Fruit fly (Drosophila melanogaster) whole organism: ENCODE results near the gene RpL36A.

ENCODE experiments used
- CG8478 ChIP-seq: fragments of >200 bp; optimal IDR thresholded peaks from 2 replicates; lab custom pipeline; 2018; ENCODE audit warnings: inconsistent platforms
- Dll ChIP-seq: fragments of >200 bp; optimal IDR thresholded peaks from 2 replicates; lab custom pipeline; 2017
- EcR ChIP-seq, 2 experiments: fragments of >200 bp; optimal IDR thresholded peaks; 2 replicates each; lab custom pipeline; 2017; ENCODE audit warnings: missing biosample characterization in 2 of 2, missing genetic modification characterization in 2 of 2, missing genetic modification reagents in 2 of 2
- pan ChIP-seq: fragments of >200 bp; optimal IDR thresholded peaks from 2 replicates; lab custom pipeline; 2017
- psq ChIP-seq: fragments of >200 bp; optimal IDR thresholded peaks from 2 replicates; lab custom pipeline; 2017
- usp ChIP-seq: fragments of >200 bp; optimal IDR thresholded peaks from 2 replicates; lab custom pipeline; 2017; ENCODE audit warnings: missing biosample characterization, missing genetic modification characterization, mixed read lengths

Gene RpL36A

dm6 chr2L:8042645-8043281 lies at the start of gene RpL36A:
TSS of gene RpL36A (minus strand) at chr2L:8042909.
- TF ChIP-seq EcR (GFP tag; optimal IDR thresholded peaks at IDR 0.05; lab: Kevin White, UChicago) (no peak), CG8478 (lab: Kevin White, UChicago) (no peak), pan (no peak), usp (GFP tag; lab: Kevin White, UChicago) (no peak), Dll (no peak), psq (lab: Kevin White, UChicago) (no peak)

- TF ChIP-seq psq (lab: Kevin White, UChicago) (no peak), EcR (GFP tag; optimal IDR thresholded peaks at IDR 0.05; lab: Kevin White, UChicago) (no peak), Dll (no peak), pan (no peak), usp (GFP tag; lab: Kevin White, UChicago) (no peak), CG8478 (lab: Kevin White, UChicago) (no peak)
Measured at dm6 chr2L:8091908-8092307, 49.2 kb upstream of the RpL36A start.

DNA sequence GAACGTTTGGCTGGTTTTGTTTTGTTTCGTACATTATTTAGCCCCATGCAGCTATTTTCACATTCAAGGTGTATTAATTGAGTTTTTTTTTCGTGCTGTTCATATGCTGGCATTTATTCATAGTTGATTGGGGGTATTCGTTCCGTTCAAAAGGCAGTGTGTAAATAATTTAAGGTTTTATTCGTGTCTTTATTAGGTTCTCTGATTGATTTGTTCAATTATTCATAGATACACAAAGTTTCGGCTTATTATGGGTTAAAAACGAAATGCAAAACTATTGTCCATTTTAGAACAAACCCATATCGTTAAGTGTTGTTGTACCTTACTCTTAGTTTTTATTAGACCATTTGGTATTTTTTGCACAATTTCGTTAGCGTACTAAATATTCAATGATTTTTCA lies 48.7 kb upstream of the RpL36A start:
- no peak for TF ChIP-seq usp (GFP tag; lab: Kevin White, UChicago)
- TF ChIP-seq pan, result no peak
- TF ChIP-seq Dll, result no peak
- TF ChIP-seq EcR (GFP tag; optimal IDR thresholded peaks at IDR 0.05; lab: Kevin White, UChicago), result no peak
- no peak for TF ChIP-seq psq (lab: Kevin White, UChicago)
- no peak for TF ChIP-seq CG8478 (lab: Kevin White, UChicago)

DNA sequence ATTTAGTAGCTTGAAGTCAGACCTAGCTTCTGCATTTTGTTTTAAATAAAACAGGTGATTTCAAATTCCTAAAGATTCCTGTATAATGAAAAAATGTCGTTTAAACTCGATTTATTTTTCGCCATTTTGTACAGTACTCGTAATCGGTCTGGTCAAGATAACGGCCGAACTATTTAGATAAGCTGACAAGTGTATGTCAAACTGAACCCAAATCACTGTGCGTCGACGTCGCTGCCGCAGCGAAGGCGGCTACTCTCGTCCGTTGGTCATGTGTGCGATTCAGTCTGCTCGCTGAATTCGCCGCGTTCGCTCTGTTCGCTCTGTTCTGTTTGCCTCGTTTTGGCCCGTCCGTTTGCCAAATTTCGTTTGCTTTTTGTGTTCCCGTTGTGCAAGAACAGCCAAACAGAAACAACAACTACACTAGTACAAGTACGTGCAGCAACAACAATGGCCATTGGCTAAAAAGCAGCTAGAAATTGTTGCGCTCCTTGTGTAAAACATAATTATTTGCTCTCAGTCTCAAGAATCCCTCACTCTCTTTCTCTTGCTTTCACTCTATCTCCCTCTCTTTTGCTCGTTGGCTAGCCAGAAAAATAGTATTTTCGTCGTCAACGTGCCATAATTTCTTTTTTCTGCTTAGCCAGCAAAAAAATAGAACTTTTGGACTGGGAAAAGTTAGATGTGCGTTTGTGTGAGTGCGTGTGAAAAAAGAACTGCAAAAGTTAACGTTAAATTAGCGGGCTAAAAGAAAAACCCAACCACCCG lies 45.5 kb upstream of the RpL36A start:
- no peak for TF ChIP-seq pan
- TF ChIP-seq EcR (GFP tag; optimal IDR thresholded peaks at IDR 0.05; lab: Kevin White, UChicago), result no peak
- no peak for TF ChIP-seq CG8478 (lab: Kevin White, UChicago)
- no peak for TF ChIP-seq Dll
- no peak for TF ChIP-seq psq (lab: Kevin White, UChicago)
- TF ChIP-seq usp (GFP tag; lab: Kevin White, UChicago), result no peak

dm6 chr2L:8087468-8087789 lies 44.7 kb upstream of the RpL36A start:
- TF ChIP-seq EcR (GFP tag; optimal IDR thresholded peaks at IDR 0.05; lab: Kevin White, UChicago) (no peak), CG8478 (lab: Kevin White, UChicago) (no peak), psq (lab: Kevin White, UChicago) (no peak)

DNA sequence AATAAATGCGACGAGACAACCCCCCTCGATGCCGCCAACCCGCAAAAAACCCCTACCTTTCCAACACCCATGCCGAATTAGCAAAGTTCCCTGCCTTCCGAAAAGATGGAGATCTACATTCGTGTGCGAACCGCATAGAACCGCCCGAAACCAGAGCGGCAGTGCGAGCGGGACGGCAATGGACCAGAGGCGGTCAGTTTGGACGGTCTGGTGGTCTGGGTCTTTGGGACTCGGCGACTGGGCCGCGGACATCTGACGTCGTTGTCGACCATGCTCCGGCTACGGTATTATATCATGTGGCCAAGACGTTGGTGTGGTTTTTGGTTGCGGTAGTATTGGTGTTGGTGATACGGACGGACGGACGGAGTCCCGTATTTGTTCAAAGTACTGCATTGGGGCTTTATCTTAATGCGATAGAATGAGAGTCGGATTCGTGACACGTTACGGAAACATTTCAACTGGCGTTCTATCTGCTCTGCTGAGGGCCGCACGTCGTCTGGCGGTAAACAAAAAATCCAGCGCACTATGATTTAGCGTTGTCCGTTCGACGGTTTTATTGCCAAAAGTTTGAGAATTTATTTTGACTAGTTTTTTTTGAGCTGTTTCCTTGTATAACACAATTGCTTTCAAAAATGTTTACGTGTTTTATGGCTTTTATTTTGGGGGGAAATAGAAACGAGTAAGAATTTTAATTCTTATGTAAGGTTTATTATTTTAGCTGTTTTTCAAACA lies 44.2 kb upstream of the RpL36A start:
- no peak for TF ChIP-seq usp (GFP tag; lab: Kevin White, UChicago)
- no peak for TF ChIP-seq psq (lab: Kevin White, UChicago)
- no peak for TF ChIP-seq CG8478 (lab: Kevin White, UChicago)
- TF ChIP-seq pan, result no peak
- TF ChIP-seq Dll, result no peak
- no peak for TF ChIP-seq EcR (GFP tag; optimal IDR thresholded peaks at IDR 0.05; lab: Kevin White, UChicago)

- no peak for TF ChIP-seq pan
- no peak for TF ChIP-seq Dll
- no peak for TF ChIP-seq CG8478 (lab: Kevin White, UChicago)
- TF ChIP-seq psq (lab: Kevin White, UChicago), result no peak
- TF ChIP-seq usp (GFP tag; lab: Kevin White, UChicago), result no peak
- TF ChIP-seq EcR (GFP tag; optimal IDR thresholded peaks at IDR 0.05; lab: Kevin White, UChicago), result no peak
Measured at dm6 chr2L:8085466-8086164, 42.9 kb upstream of the RpL36A start.

DNA sequence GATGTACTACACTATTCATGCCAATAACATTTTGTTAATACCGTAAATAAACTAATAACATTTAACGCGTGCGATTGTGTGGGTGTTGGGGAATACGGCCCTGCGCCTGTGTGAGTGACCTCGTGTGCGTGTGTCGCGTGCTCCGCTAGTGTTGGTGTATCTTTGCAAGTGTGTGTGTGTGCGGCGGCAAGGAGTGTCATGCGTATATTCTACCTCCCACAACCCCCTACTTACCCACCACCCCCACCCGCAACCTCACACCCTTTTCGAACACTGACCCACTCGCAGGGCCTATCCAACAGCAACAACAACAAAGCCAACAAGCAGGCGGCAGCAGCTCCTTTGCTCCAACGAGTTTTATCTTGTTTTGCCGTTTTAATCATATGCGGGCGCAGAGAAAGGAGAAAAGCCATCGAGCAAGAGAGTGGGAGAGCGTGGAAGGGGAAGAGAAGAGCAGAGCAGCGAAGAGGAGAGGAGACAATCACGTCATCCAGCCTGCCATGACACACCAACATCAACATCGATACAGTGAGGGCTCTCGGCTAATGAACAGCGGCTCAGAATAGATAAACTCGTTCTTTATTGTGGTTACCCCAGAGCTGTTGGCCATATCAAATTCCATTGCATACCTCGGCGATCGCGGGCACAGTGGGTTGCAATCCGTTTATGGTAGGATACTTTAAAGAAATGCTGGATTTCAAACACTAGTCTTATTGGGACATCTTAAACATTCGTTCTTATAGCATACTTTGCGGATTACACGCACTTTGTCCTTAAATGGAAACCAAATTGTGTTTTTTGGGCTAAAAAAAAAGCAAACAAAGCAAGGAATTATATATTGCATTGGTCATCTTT lies 41.9 kb upstream of the RpL36A start:
- no peak for TF ChIP-seq CG8478 (lab: Kevin White, UChicago)
- TF ChIP-seq usp (GFP tag; lab: Kevin White, UChicago), result no peak
- no peak for TF ChIP-seq pan
- TF ChIP-seq Dll, result no peak
- TF ChIP-seq psq (lab: Kevin White, UChicago), result no peak
- no peak for TF ChIP-seq EcR (GFP tag; optimal IDR thresholded peaks at IDR 0.05; lab: Kevin White, UChicago)

dm6 chr2L:8083427-8084295 lies 41.0 kb upstream of the RpL36A start:
- TF ChIP-seq EcR (GFP tag; optimal IDR thresholded peaks at IDR 0.05; lab: Kevin White, UChicago) (peak in 1 of 2 experiments; percentile 68), pan (no peak), CG8478 (lab: Kevin White, UChicago) (peak; percentile 63), psq (lab: Kevin White, UChicago) (no peak), usp (GFP tag; lab: Kevin White, UChicago) (no peak), Dll (no peak)

DNA sequence CACCGCTTCAGTTG lies 40.5 kb upstream of the RpL36A start, which contains the start of gene Bsg:
Gene Bsg (plus strand): TSS at position 8 of the 14 bp plus-strand sequence.
- TF ChIP-seq psq (lab: Kevin White, UChicago) (no peak), usp (GFP tag; lab: Kevin White, UChicago) (no peak), CG8478 (lab: Kevin White, UChicago) (no peak), Dll (no peak), pan (no peak), EcR (GFP tag; optimal IDR thresholded peaks at IDR 0.05; lab: Kevin White, UChicago) (no peak)
